Worm (Caenorhabditis elegans): ENCODE measurements around the gene citk-2.

The citk-2 gene

DNA sequence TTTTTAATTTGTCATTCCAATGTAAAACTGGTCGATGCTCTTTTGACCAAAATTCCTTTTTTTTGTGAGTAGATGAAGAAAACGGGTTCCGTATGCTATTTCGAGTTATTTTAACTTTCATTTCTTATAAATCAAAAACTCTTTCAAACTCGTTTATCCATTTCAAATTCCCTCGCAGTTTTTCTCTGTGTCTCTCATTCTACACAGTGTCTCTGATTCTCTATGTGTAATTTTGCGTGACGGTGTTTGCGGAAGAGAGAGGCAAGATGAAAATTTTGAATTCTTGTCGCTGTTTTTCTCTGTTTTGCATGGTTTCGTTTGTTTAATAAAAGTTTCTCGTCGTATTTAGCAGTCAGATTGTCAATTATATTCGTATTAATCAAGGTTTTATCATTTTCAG is at the start of gene citk-2:
Gene citk-2 (plus strand): TSS at position 399 of the 400 bp plus-strand sequence.
- TF ChIP-seq elt-4 (tag; optimal IDR thresholded peaks at IDR 0.05) (no peak), C08G9.2 (tag; optimal IDR thresholded peaks at IDR 0.05) (no peak), rnt-1 (tag; optimal IDR thresholded peaks at IDR 0.05) (peak; percentile 20), ztf-16 (tag; optimal IDR thresholded peaks at IDR 0.05) (no peak), ceh-31 (tag; optimal IDR thresholded peaks at IDR 0.05) (peak; percentile 73), ceh-30 (tag; optimal IDR thresholded peaks at IDR 0.05) (no peak), ceh-18 (tag; optimal IDR thresholded peaks at IDR 0.05) (no peak), ceh-6 (GFP tag; optimal IDR thresholded peaks at IDR 0.05) (no peak), ttx-3 (tag; optimal IDR thresholded peaks at IDR 0.05) (no peak), sdc-2 (tag; optimal IDR thresholded peaks at IDR 0.05) (peak; percentile 31), ceh-14 (tag; optimal IDR thresholded peaks at IDR 0.05) (peak; percentile 1), dve-1 (tag; optimal IDR thresholded peaks at IDR 0.05) (peak; percentile 39), unc-55 (GFP tag; optimal IDR thresholded peaks at IDR 0.05) (peak; percentile 61), tbx-2 (tag; optimal IDR thresholded peaks at IDR 0.05) (peak; percentile 9), pros-1 (tag; optimal IDR thresholded peaks at IDR 0.05) (peak; percentile 21), ets-4 (tag; optimal IDR thresholded peaks at IDR 0.05) (peak; percentile 26), unc-42 (tag; optimal IDR thresholded peaks at IDR 0.05) (peak; percentile 77), nfya-1 (tag; optimal IDR thresholded peaks at IDR 0.05) (peak; percentile 86)

DNA sequence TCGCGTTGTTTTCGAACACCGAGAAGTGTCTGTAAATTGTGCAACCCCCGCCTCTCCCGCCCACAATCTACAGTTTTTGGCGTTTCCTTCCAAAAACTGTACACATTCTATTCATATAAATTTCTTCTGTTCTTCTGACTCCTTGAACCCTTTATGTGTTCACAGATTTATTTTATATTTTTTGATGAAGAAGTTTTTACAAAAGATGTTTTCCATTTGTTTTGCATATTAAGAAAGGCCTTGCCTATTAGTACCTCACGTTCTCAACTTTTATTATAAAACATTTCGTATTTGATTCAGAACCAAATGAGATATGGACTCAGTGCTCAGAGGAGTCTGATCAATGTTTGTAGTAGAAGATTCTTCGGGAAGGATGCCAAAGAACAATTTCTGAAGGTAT is 46.0 kb upstream of the citk-2 start, which contains the start of gene ndx-3:
Gene ndx-3 (plus strand): TSS at position 301 of the 400 bp plus-strand sequence.
- TF ChIP-seq Y22D7AL.16 (tag; optimal IDR thresholded peaks at IDR 0.05) = no peak
- TF ChIP-seq hlh-8 (tag; optimal IDR thresholded peaks at IDR 0.05) = no peak
- TF ChIP-seq eyg-1 (tag; optimal IDR thresholded peaks at IDR 0.05) = no peak
- TF ChIP-seq tbx-7 (tag; optimal IDR thresholded peaks at IDR 0.05) = no peak
- no peak for TF ChIP-seq hlh-6 (tag; optimal IDR thresholded peaks at IDR 0.05)
- no peak for TF ChIP-seq elt-4 (tag; optimal IDR thresholded peaks at IDR 0.05)
- TF ChIP-seq ztf-16 (tag; optimal IDR thresholded peaks at IDR 0.05) = no peak

DNA sequence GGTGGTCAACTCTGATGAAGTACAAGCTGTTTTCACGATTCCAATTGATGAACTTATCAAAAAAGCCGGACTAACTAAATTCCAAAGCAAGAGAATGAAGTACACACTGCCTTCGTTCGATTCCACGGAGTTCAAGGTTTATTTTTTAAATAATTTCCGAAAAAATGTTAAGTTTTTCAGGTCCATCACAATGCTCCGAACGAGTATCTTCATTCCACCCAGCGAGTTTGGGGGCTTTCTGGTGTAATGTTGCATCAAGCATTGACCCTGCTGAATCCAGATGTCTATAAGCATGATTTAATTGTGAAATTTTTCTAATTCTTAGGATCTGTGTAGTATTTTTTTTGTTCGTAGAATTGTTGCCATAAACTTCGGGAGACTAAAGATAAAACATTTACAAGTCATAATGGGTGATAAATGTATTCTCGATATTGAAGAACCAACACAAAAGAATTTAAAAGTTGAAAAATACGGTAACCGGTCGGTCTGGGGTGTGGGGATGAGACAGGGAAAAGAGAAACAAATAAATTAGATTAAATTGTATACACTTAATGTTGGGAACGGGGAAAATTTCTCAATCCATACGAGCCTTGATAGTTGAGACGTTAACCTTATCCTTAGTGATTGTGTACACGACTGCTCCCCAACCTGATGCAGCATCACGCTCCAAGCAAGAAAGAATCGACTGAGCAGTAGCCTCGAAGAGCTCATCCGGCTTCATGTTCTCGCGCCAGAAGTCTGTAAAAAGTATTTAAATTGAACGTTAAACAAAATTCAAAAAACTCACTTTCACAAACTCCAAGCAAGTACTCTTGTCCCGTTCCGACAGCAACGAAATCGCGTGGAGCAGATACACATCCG is 45.0 kb upstream of the citk-2 start:
- TF ChIP-seq pat-9 (tag; optimal IDR thresholded peaks at IDR 0.05) (no peak), tbx-7 (tag; optimal IDR thresholded peaks at IDR 0.05) (no peak), madf-2 (tag; optimal IDR thresholded peaks at IDR 0.05) (no peak), Y22D7AL.16 (tag; optimal IDR thresholded peaks at IDR 0.05) (no peak), che-1 (tag; optimal IDR thresholded peaks at IDR 0.05) (no peak), nhr-11 (tag; optimal IDR thresholded peaks at IDR 0.05) (no peak), C08G9.2 (tag; optimal IDR thresholded peaks at IDR 0.05) (no peak), ceh-9 (tag; optimal IDR thresholded peaks at IDR 0.05) (no peak), odd-2 (tag; optimal IDR thresholded peaks at IDR 0.05) (no peak), ama-1 (optimal IDR thresholded peaks at IDR 0.05) (no peak), ahr-1 (tag; optimal IDR thresholded peaks at IDR 0.05) (no peak), sox-4 (tag; optimal IDR thresholded peaks at IDR 0.05) (no peak)

DNA sequence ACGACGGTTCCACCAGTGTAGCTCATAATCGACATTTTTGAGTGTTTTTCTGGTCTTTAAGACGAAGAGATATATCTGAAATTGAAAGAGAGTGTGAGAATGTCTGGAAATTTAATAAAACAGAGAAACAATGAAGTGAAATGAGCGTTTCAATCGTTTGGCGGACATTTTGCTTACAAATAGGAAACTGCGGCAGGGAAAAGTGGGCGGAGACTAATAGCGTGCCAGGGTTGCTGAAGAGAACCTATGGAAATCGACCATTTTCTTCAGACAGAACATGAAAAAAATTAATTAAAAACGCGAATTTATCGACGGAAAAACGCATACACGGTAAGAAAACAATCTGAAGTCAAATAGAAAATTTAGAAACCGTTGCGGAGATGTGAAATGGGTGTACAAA is 44.0 kb upstream of the citk-2 start, which contains the start of gene pbs-3:
Gene pbs-3 (minus strand): TSS at position 75 of the 400 bp plus-strand sequence.
- no peak for TF ChIP-seq dve-1 (tag; optimal IDR thresholded peaks at IDR 0.05)
- peak; percentile 88 for TF ChIP-seq tbx-2 (tag; optimal IDR thresholded peaks at IDR 0.05)
- no peak for TF ChIP-seq pros-1 (tag; optimal IDR thresholded peaks at IDR 0.05)
- TF ChIP-seq elt-2 (tag; optimal IDR thresholded peaks at IDR 0.05) = peak; percentile 83
- TF ChIP-seq C38D4.7 (GFP tag; optimal IDR thresholded peaks at IDR 0.05) = no peak
- no peak for TF ChIP-seq unc-3 (GFP tag; conservative IDR thresholded peaks at IDR 0.05)
- no peak for TF ChIP-seq unc-3 (tag; optimal IDR thresholded peaks at IDR 0.05)
- no peak for TF ChIP-seq gmeb-2 (tag; optimal IDR thresholded peaks at IDR 0.05)
- TF ChIP-seq hlh-13 (GFP tag; optimal IDR thresholded peaks at IDR 0.05) = no peak
- TF ChIP-seq ceh-31 (tag; optimal IDR thresholded peaks at IDR 0.05) = peak; percentile 97
- TF ChIP-seq syd-9 (tag; optimal IDR thresholded peaks at IDR 0.05) = no peak
- TF ChIP-seq unc-42 (tag; optimal IDR thresholded peaks at IDR 0.05) = peak; percentile 60
- TF ChIP-seq ama-1 (optimal IDR thresholded peaks at IDR 0.05) = no peak
- no peak for TF ChIP-seq ceh-45 (GFP tag; IDR thresholded peaks at IDR 0.05)
- no peak for TF ChIP-seq elt-4 (tag; optimal IDR thresholded peaks at IDR 0.05)
- no peak for TF ChIP-seq ttx-3 (tag; optimal IDR thresholded peaks at IDR 0.05)
- TF ChIP-seq fax-1 (tag; optimal IDR thresholded peaks at IDR 0.05) = peak; percentile 54
- TF ChIP-seq ref-2 (tag; optimal IDR thresholded peaks at IDR 0.05) = peak; percentile 46
- TF ChIP-seq hlh-8 (tag; optimal IDR thresholded peaks at IDR 0.05) = peak; percentile 30
- no peak for TF ChIP-seq ceh-24 (tag; optimal IDR thresholded peaks at IDR 0.05)
- peak; percentile 78 for TF ChIP-seq lim-6 (tag; optimal IDR thresholded peaks at IDR 0.05)
- TF ChIP-seq nhr-11 (tag; optimal IDR thresholded peaks at IDR 0.05) = no peak
- TF ChIP-seq pat-9 (tag; optimal IDR thresholded peaks at IDR 0.05) = no peak
- TF ChIP-seq lin-11 (tag; optimal IDR thresholded peaks at IDR 0.05) = no peak
